Fruit fly (Drosophila melanogaster): Measurements from ENCODE around the gene CG4291.

The CG4291 gene

dm6 chr2L:811405-811804, 41.1 kb downstream of the CG4291 start, which contains the start of gene Dbp21E2:
Gene Dbp21E2 (plus strand): TSS chr2L:811584.
- no peak for TF ChIP-seq CG10669 (GFP tag; optimal IDR thresholded peaks at IDR 0.05)

dm6 chr2L:810277-810676, 42.3 kb downstream of the CG4291 start, which contains the start of gene Nnf1b:
Gene Nnf1b (plus strand): TSS chr2L:810577.
- TF ChIP-seq eg (GFP tag; IDR thresholded peaks at IDR 0.05) = no peak

Measured in whole organism, prepupa.